Fruit fly (Drosophila melanogaster): ENCODE measurements around the gene TTLL3A.

DNA sequence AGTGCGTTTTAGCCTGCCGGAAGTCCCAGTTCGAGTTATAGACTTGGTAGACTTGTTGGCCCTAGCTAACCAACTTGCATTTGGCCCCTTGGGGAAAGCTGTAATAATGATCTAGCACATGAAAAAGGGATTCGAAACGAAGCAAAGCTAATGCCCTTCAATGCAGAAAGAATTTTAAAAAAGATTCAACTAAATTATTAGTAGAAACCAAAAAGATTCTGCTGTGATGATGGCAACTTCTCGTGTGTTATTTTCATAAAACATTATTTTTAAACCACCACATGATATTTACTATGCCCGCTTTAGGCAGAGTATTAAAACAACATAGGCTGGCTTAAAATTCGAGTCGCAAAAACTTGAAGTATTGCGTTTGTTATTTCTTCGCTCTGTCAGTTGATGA is 47.9 kb downstream of the TTLL3A start:
- TF ChIP-seq CG2889 (GFP tag; IDR thresholded peaks at IDR 0.05) (no peak), Hr78 (GFP tag; optimal IDR thresholded peaks at IDR 0.05) (no peak), CG11247 (GFP tag; IDR thresholded peaks at IDR 0.05) (no peak), danr (GFP tag; IDR thresholded peaks at IDR 0.05) (no peak), CG12942 (GFP tag; optimal IDR thresholded peaks at IDR 0.05) (no peak), CG15479 (GFP tag; optimal IDR thresholded peaks at IDR 0.05) (no peak), Dbx (GFP tag; IDR thresholded peaks at IDR 0.05) (no peak), Dfd (GFP tag; optimal IDR thresholded peaks at IDR 0.05) (no peak)
